Worm (Caenorhabditis elegans) whole organism, mixed stage, embryonic: ENCODE results near the gene F35E8.7.
A peak's percentile ranks its signal among the peaks of the same experiment; 100 is the strongest.

Experiments
- M03D4.4 ChIP-seq: sonication (generic microtip); optimal IDR thresholded peaks from 2 replicates; lab custom pipeline; 2017; ENCODE audit warnings: mild to moderate bottlenecking, missing genetic modification characterization, missing compliant biosample characterization
- blmp-1 ChIP-seq: fragments of 150-350 bp; optimal IDR thresholded peaks from 2 replicates; lab custom pipeline; 2014; ENCODE audit warnings: missing biosample characterization, missing genetic modification characterization
- ceh-39 ChIP-seq: fragments of 150-350 bp; optimal IDR thresholded peaks from 2 replicates; lab custom pipeline; 2014; ENCODE audit warnings: missing biosample characterization, missing genetic modification characterization
- ces-1 ChIP-seq: fragments of 150-350 bp; optimal IDR thresholded peaks from 2 replicates; lab custom pipeline; 2014; ENCODE audit warnings: missing biosample characterization, missing genetic modification reagents, missing genetic modification characterization
- elt-1 ChIP-seq: sonication (generic microtip); optimal IDR thresholded peaks from 2 replicates; lab custom pipeline; 2017; ENCODE audit warnings: missing genetic modification characterization, mild to moderate bottlenecking, missing compliant biosample characterization, antibody characterized with exemption, moderate library complexity, borderline replicate concordance; ENCODE audit not compliant: insufficient read depth
- lsy-2 ChIP-seq: fragments of 150-350 bp; optimal IDR thresholded peaks from 2 replicates; lab custom pipeline; 2014; ENCODE audit warnings: missing biosample characterization, missing genetic modification characterization
- mab-5 ChIP-seq: fragments of 150-350 bp; optimal IDR thresholded peaks from 2 replicates; lab custom pipeline; 2014; ENCODE audit warnings: missing biosample characterization, missing genetic modification characterization
- mep-1 ChIP-seq: fragments of 150-350 bp; optimal IDR thresholded peaks from 2 replicates; lab custom pipeline; 2017; ENCODE audit warnings: missing biosample characterization, missing genetic modification reagents, missing genetic modification characterization, inconsistent platforms
- nhr-76 ChIP-seq: sonication (generic microtip); optimal IDR thresholded peaks from 2 replicates; lab custom pipeline; 2017; ENCODE audit warnings: missing biosample characterization, missing genetic modification characterization
- pha-4 ChIP-seq: fragments of 150-350 bp; optimal IDR thresholded peaks from 2 replicates; lab custom pipeline; 2018; ENCODE audit warnings: missing biosample characterization, missing genetic modification reagents, missing genetic modification characterization
- snpc-4 ChIP-seq: fragments of 150-350 bp; optimal IDR thresholded peaks from 2 replicates; lab custom pipeline; 2014; ENCODE audit warnings: missing biosample characterization, missing genetic modification characterization
- sptf-1 ChIP-seq: sonication (generic microtip); optimal IDR thresholded peaks from 2 replicates; lab custom pipeline; 2017; ENCODE audit warnings: mild to moderate bottlenecking, missing genetic modification characterization, moderate library complexity, missing compliant biosample characterization
- unc-62 ChIP-seq: fragments of 150-350 bp; optimal IDR thresholded peaks from 2 replicates; lab custom pipeline; 2014; ENCODE audit warnings: missing biosample characterization, missing genetic modification reagents, missing genetic modification characterization
- ztf-11 ChIP-seq: fragments of 150-350 bp; optimal IDR thresholded peaks from 2 replicates; lab custom pipeline; 2014; ENCODE audit warnings: missing biosample characterization, missing genetic modification characterization

ce11 chrV:15873762-15874161 is 40.1 kb upstream of the F35E8.7 start:
- TF ChIP-seq nhr-76 (tag; lab: Kevin White, UChicago) (peak; percentile 68), lsy-2 (tag; lab: Kevin White, UChicago) (peak; percentile 52), ztf-11 (tag; lab: Kevin White, UChicago) (peak; percentile 82), sptf-1 (tag; lab: Kevin White, UChicago) (peak; percentile 99), snpc-4 (tag; lab: Kevin White, UChicago) (no peak), elt-1 (tag; lab: Kevin White, UChicago) (peak; percentile 44), pha-4 (tag; lab: Kevin White, UChicago) (peak; percentile 73), M03D4.4 (tag; lab: Kevin White, UChicago) (peak; percentile 99), unc-62 (peak; percentile 85), mep-1 (tag; lab: Kevin White, UChicago) (peak; percentile 71), ceh-39 (tag; lab: Kevin White, UChicago) (peak; percentile 18), mab-5 (tag; lab: Kevin White, UChicago) (no peak), ces-1 (no peak), blmp-1 (tag; lab: Kevin White, UChicago) (no peak)
